Fruit fly (Drosophila melanogaster): Measurements from ENCODE around the gene CG12402.

- TF ChIP-seq psq (optimal IDR thresholded peaks at IDR 0.05) (no peak), Myc (optimal IDR thresholded peaks at IDR 0.05) (no peak)
Observed at dm6 chr3R:14088157-14088556, 20.0 kb downstream of the CG12402 start.
